Worm (Caenorhabditis elegans) whole organism, midembryonic: Measurements from ENCODE around the gene unc-34.

Experiments
- T22C8.4 ChIP-seq: fragments of 200-800 bp; sonication (Bioruptor generic); IDR thresholded peaks from 2 replicates; pipeline ENCODE4 v1.3.6; 2022; ENCODE audit warnings: missing genetic modification characterization, missing compliant biosample characterization
- cog-1 ChIP-seq: sonication (generic microtip); optimal IDR thresholded peaks from 2 replicates; lab custom pipeline; 2016; ENCODE audit warnings: missing genetic modification characterization, missing compliant biosample characterization
- flt-1 ChIP-seq: fragments of 200-800 bp; sonication (Bioruptor generic); IDR thresholded peaks from 2 replicates; pipeline ENCODE4 v1.3.6; 2022; ENCODE audit warnings: missing genetic modification characterization, missing compliant biosample characterization
- klf-2 ChIP-seq: fragments of 200-800 bp; sonication (Bioruptor generic); conservative IDR thresholded peaks from 2 replicates; pipeline ENCODE4 v1.3.6; 2022; ENCODE audit warnings: missing genetic modification reagents, missing genetic modification characterization, missing compliant biosample characterization
- med-1 ChIP-seq: sonication (generic microtip); optimal IDR thresholded peaks from 2 replicates; lab custom pipeline; 2017; ENCODE audit warnings: missing genetic modification characterization, mild to moderate bottlenecking, missing compliant biosample characterization, antibody characterized with exemption, missing genetic modification reagents; ENCODE audit not compliant: insufficient read depth
- ref-1 ChIP-seq: fragments of 200-800 bp; sonication (Bioruptor generic); conservative IDR thresholded peaks from 2 replicates; pipeline ENCODE4 v1.3.6; 2022; ENCODE audit warnings: missing genetic modification reagents, missing genetic modification characterization, missing compliant biosample characterization
- tab-1 ChIP-seq: fragments of 200-800 bp; sonication (Bioruptor generic); IDR thresholded peaks from 2 replicates; pipeline ENCODE4 v1.3.6; 2022; ENCODE audit warnings: missing genetic modification characterization, missing compliant biosample characterization
- ztf-23 ChIP-seq: fragments of 200-800 bp; sonication (Bioruptor generic); IDR thresholded peaks from 2 replicates; pipeline ENCODE4 v1.3.6; 2022; ENCODE audit warnings: missing genetic modification reagents, missing genetic modification characterization, missing compliant biosample characterization
- ztf-29 ChIP-seq: fragments of 200-800 bp; sonication (Bioruptor generic); IDR thresholded peaks from 2 replicates; pipeline ENCODE4 v1.3.6; 2022; ENCODE audit warnings: missing genetic modification reagents, missing genetic modification characterization, missing compliant biosample characterization

Gene unc-34

DNA sequence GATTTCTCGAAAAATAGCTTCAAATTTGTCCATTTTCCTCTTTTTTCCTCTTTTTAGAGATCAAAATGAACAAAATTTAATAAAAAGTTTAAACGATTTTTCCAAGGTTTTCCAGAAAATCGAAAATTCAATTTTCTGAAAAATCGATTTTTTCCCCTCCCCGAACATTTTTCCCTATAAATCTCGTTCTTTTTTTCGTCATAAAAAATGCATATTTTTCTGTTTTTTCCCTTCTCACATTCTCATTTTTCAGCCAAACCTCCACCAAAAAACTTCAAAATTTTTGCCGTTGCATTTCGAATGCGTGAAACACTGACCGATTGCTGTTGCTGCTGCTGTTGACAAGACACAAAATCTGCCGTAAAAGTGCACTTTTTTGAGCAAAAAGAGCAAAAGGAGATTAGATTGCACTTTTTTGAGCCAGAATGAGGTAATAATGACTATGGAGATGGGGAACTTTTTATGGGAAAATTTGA lies at the start of gene unc-34, which contains the start of gene Y50D4C.12:
Gene unc-34, plus strand, starts transcription at position 426 of the 476 bp plus-strand sequence.
Gene Y50D4C.12, plus strand, starts transcription at position 301 of the 476 bp plus-strand sequence.
- TF ChIP-seq ztf-23, result no peak

ce11 chrV:939341-939740 lies 43.2 kb upstream of the unc-34 start:
- TF ChIP-seq ztf-29 (GFP tag; lab: Robert Waterston, UW), result no peak

DNA sequence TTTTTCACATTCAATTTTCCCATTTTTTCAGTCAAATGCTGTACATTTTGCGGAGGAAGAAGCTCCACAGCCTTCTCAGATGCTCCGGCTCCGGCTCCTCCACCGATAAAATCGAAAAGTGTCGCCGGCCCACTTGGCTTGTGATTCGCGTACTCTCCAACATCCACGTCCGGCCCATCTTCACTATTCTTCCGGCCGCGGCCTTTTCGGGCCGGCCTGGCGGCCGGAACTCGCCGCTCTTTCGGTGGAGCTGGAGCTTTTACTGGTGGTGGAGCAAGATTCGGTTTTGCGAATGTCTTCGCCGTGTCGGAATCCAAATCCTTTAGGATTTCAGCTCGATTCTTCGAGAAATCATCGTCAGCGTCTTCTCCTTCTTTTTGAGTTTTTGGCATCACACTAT lies 40.0 kb upstream of the unc-34 start:
- TF ChIP-seq klf-2 (GFP tag; lab: Robert Waterston, UW) (no peak), med-1 (GFP tag; lab: Kevin White, UChicago) (no peak), flt-1 (GFP tag; lab: Robert Waterston, UW) (no peak), cog-1 (tag; lab: Kevin White, UChicago) (no peak), ref-1 (GFP tag; lab: Robert Waterston, UW) (no peak), T22C8.4 (GFP tag; lab: Robert Waterston, UW) (no peak), ztf-29 (GFP tag; lab: Robert Waterston, UW) (no peak), ztf-23 (no peak), tab-1 (no peak)

DNA sequence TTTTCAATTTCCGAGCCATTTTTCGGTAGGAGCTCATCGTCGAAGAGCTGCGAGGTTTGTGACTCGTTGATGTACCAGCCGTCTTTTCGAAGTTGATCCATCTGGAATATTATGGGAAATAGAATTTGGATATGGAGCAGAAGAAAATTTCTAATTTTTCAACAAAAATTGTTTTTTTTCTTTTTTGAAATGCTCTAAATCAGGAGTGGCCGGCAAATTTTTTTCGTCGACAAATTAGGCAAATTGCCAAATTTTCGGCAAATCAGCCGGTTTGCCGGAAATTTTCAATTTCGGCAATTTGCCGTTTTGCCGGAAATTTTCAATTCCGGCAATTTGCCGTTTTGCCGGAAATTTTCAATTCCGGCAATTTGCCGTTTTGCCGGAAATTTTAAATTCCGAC lies 37.4 kb upstream of the unc-34 start, which contains the start of gene Y50D4C.3:
Gene Y50D4C.3, minus strand, starts transcription at position 101 of the 400 bp plus-strand sequence.
- TF ChIP-seq ref-1 (GFP tag; lab: Robert Waterston, UW), result no peak
- no peak for TF ChIP-seq tab-1
- no peak for TF ChIP-seq ztf-23
- TF ChIP-seq klf-2 (GFP tag; lab: Robert Waterston, UW), result no peak
- no peak for TF ChIP-seq med-1 (GFP tag; lab: Kevin White, UChicago)
- no peak for TF ChIP-seq ztf-29 (GFP tag; lab: Robert Waterston, UW)
- TF ChIP-seq cog-1 (tag; lab: Kevin White, UChicago), result no peak
- no peak for TF ChIP-seq T22C8.4 (GFP tag; lab: Robert Waterston, UW)
- TF ChIP-seq flt-1 (GFP tag; lab: Robert Waterston, UW), result no peak

DNA sequence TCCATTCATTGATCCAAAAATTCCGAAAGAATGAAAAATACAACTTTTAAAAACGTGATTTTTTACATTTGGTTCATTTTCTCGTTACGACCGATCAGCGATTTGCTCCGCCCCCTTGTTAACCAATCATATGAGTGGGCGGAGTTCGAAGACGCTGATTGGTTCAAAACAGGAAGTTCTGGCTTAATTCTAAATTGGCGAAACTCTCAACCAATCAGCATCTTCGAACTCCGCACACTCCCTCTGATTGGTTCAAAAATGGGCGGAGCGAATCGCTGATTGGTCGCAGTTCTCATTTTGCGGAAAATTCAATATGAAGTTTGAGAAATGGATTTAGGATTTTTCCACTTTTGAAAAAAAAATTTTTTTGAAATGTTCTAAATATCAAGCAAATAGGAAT lies 36.7 kb upstream of the unc-34 start:
- no peak for TF ChIP-seq T22C8.4 (GFP tag; lab: Robert Waterston, UW)
- no peak for TF ChIP-seq klf-2 (GFP tag; lab: Robert Waterston, UW)
- no peak for TF ChIP-seq ztf-29 (GFP tag; lab: Robert Waterston, UW)
- no peak for TF ChIP-seq ref-1 (GFP tag; lab: Robert Waterston, UW)
- no peak for TF ChIP-seq flt-1 (GFP tag; lab: Robert Waterston, UW)
- TF ChIP-seq med-1 (GFP tag; lab: Kevin White, UChicago), result no peak
- no peak for TF ChIP-seq cog-1 (tag; lab: Kevin White, UChicago)
- TF ChIP-seq tab-1, result no peak
- no peak for TF ChIP-seq ztf-23

DNA sequence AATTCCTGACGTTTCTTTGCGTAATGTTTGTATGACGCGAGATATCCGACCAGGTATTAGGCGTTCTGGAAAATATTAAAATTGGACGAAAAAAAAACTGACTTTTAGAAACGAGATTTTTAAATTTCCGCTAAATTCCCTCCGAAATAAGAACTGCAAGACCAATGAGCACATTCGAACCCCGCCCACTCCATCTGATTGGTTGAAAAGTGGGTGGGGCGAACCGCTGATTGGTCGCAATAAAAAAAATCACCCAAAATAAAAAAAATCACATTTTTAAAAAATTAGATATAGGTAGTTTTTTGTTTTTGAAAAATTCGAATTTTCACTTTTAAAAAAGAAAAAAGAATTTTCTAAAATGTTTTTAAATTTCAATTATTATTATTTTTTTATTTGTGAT lies 33.4 kb upstream of the unc-34 start:
- TF ChIP-seq med-1 (GFP tag; lab: Kevin White, UChicago) (no peak), T22C8.4 (GFP tag; lab: Robert Waterston, UW) (no peak), ztf-29 (GFP tag; lab: Robert Waterston, UW) (no peak), klf-2 (GFP tag; lab: Robert Waterston, UW) (no peak), tab-1 (no peak), flt-1 (GFP tag; lab: Robert Waterston, UW) (no peak), ref-1 (GFP tag; lab: Robert Waterston, UW) (no peak), ztf-23 (no peak), cog-1 (tag; lab: Kevin White, UChicago) (no peak)

DNA sequence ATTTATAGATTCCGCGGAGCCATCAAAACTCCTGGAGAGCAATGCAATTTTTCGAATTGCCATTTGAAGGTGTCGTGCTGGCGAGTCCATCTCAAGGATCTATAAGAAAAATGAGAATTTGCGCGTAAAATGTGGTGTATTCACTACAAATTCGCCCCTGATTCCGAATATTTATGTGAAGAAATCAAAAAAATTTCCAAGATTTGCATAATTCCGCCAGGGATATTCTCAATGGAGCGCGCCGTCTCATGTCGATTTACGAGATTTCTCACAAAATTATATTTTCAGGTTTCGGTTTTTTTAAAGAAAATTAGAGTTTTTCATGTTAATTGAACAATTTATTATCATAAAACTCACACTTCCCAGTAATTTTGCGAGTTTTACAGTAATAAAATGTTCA lies 32.7 kb upstream of the unc-34 start, which contains the start of gene Y50D4C.6:
Gene Y50D4C.6, minus strand, starts transcription at position 101 of the 400 bp plus-strand sequence.
- TF ChIP-seq T22C8.4 (GFP tag; lab: Robert Waterston, UW) (no peak), cog-1 (tag; lab: Kevin White, UChicago) (no peak), tab-1 (no peak), ref-1 (GFP tag; lab: Robert Waterston, UW) (no peak), med-1 (GFP tag; lab: Kevin White, UChicago) (no peak), flt-1 (GFP tag; lab: Robert Waterston, UW) (no peak), ztf-29 (GFP tag; lab: Robert Waterston, UW) (no peak), klf-2 (GFP tag; lab: Robert Waterston, UW) (no peak)

DNA sequence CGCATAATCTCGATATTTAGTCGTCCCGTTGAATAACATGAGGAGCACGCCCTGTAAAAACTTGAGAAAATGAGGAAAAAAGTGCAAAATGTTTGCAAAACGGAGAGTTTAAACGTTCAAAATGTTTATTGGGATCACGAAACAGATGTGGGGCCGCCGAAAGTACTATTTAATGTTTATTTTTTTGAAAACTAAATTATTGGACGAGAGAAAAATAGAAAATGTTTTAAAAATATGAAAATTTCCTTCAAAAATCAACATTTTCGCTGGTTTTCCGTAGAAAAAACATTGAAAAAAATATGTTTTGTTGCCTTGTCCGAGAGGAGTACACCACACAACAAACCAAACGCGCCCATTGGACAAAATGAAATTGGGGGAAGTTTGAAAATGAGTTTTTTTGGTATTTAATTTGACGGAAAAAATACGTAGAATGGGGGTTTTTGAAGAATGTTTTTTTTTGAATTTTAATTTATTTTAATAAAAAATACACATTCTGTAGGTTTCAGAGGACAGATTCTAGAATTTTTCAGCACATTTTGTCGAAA lies 17.7 kb upstream of the unc-34 start, which contains the start of gene sqv-6:
Gene sqv-6, minus strand, starts transcription at position 51 of the 545 bp plus-strand sequence.
- TF ChIP-seq ztf-29 (GFP tag; lab: Robert Waterston, UW) (no peak), cog-1 (tag; lab: Kevin White, UChicago) (no peak), tab-1 (no peak), med-1 (GFP tag; lab: Kevin White, UChicago) (no peak), ref-1 (GFP tag; lab: Robert Waterston, UW) (no peak), flt-1 (GFP tag; lab: Robert Waterston, UW) (no peak), T22C8.4 (GFP tag; lab: Robert Waterston, UW) (no peak), klf-2 (GFP tag; lab: Robert Waterston, UW) (no peak), ztf-23 (no peak)

DNA sequence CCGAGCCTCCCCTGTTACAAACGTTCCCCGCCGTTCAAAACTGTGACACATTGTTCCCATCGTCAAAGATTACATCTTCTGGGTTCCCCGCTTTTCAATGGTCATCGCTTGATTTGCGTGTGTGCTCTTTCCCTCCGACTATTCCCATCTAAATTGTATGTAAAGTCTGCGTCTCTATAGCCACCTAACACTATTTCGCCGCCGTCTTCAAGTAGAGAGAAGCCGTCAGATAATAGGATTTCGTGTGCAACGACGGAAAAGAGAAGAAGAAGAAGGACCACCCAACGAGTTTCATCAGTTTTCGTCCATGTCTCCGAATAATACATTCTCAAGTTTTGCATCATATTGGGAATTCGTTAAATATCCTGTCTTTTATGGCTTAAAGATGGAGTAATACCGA lies 16.3 kb upstream of the unc-34 start:
- TF ChIP-seq med-1 (GFP tag; lab: Kevin White, UChicago) (no peak), cog-1 (tag; lab: Kevin White, UChicago) (no peak), klf-2 (GFP tag; lab: Robert Waterston, UW) (no peak), ztf-29 (GFP tag; lab: Robert Waterston, UW) (no peak), tab-1 (no peak), ztf-23 (no peak), ref-1 (GFP tag; lab: Robert Waterston, UW) (no peak), T22C8.4 (GFP tag; lab: Robert Waterston, UW) (no peak), flt-1 (GFP tag; lab: Robert Waterston, UW) (no peak)
